Fruit fly (Drosophila melanogaster): Measurements from ENCODE around the gene CG6040.

dm6 chr3R:19108126-19108525 lies 11.4 kb downstream of the CG6040 start:
- TF ChIP-seq CG8478 (optimal IDR thresholded peaks at IDR 0.05) (no peak), usp (GFP tag; optimal IDR thresholded peaks at IDR 0.05) (no peak)

Measured in whole organism.